Fruit fly (Drosophila melanogaster) whole organism, embryonic: ENCODE data around the gene Acp63F.

ENCODE experiments used
- Adf1 ChIP-seq: fragments of 200-800 bp; sonication (Bioruptor generic); IDR thresholded peaks from 2 replicates; pipeline ENCODE4 v1.3.6; 2022; ENCODE audit warnings: missing biosample characterization, missing genetic modification characterization
- Aef1 ChIP-seq: fragments of 200-800 bp; sonication (Bioruptor generic); IDR thresholded peaks from 3 replicates; pipeline ENCODE4 v1.3.6; 2022; ENCODE audit warnings: missing biosample characterization, missing genetic modification characterization
- C15 ChIP-seq: fragments of 200-800 bp; sonication (Bioruptor generic); IDR thresholded peaks from 3 replicates; pipeline ENCODE4 v1.3.6; 2022; ENCODE audit warnings: missing biosample characterization, missing genetic modification characterization
- CG11695 ChIP-seq: fragments of 200-800 bp; sonication (Bioruptor generic); IDR thresholded peaks from 3 replicates; pipeline ENCODE4 v1.3.6; 2022; ENCODE audit warnings: missing biosample characterization, missing genetic modification characterization
- CG1233 ChIP-seq: fragments of 200-800 bp; sonication (Bioruptor generic); optimal IDR thresholded peaks from 4 replicates; lab custom pipeline; 2018; ENCODE audit warnings: missing biosample characterization, mild to moderate bottlenecking, missing genetic modification characterization
- CG12942 ChIP-seq: fragments of 200-800 bp; sonication (Bioruptor generic); optimal IDR thresholded peaks from 3 replicates; lab custom pipeline; 2016; ENCODE audit warnings: missing biosample characterization, missing genetic modification characterization
- CG30403 ChIP-seq: fragments of 200-800 bp; sonication (Bioruptor generic); optimal IDR thresholded peaks from 3 replicates; lab custom pipeline; 2016; ENCODE audit warnings: missing biosample characterization, missing genetic modification characterization
- CG31224 ChIP-seq: fragments of 200-800 bp; sonication (Bioruptor generic); IDR thresholded peaks from 2 replicates; pipeline ENCODE4 v1.3.6; 2022; ENCODE audit warnings: missing biosample characterization, missing genetic modification characterization
- CG31388 ChIP-seq: fragments of 200-800 bp; sonication (Bioruptor generic); optimal IDR thresholded peaks from 2 replicates; lab custom pipeline; 2016; ENCODE audit warnings: missing biosample characterization, missing genetic modification characterization
- CG3163 ChIP-seq: fragments of 200-800 bp; sonication (Bioruptor generic); optimal IDR thresholded peaks from 3 replicates; lab custom pipeline; 2016; ENCODE audit warnings: missing biosample characterization, missing genetic modification characterization
- CG32772 ChIP-seq: fragments of 200-800 bp; sonication (Bioruptor generic); IDR thresholded peaks from 2 replicates; pipeline ENCODE4 v1.3.6; 2022; ENCODE audit warnings: missing biosample characterization, missing genetic modification characterization
- CG34224 ChIP-seq: fragments of 200-800 bp; sonication (Bioruptor generic); IDR thresholded peaks from 3 replicates; pipeline ENCODE4 v1.3.6; 2022; ENCODE audit warnings: missing biosample characterization, missing genetic modification characterization; ENCODE audit not compliant: partially characterized antibody
- CG42726 ChIP-seq: fragments of 200-800 bp; sonication (Bioruptor generic); IDR thresholded peaks from 2 replicates; pipeline ENCODE4 v1.3.6; 2022; ENCODE audit warnings: missing biosample characterization, missing genetic modification characterization; ENCODE audit not compliant: partially characterized antibody
- CG5245 ChIP-seq: fragments of 200-800 bp; sonication (Bioruptor generic); optimal IDR thresholded peaks from 3 replicates; lab custom pipeline; 2016; ENCODE audit warnings: missing biosample characterization, missing genetic modification characterization
- CG6654 ChIP-seq: fragments of 200-800 bp; sonication (Bioruptor generic); optimal IDR thresholded peaks from 2 replicates; lab custom pipeline; 2017; ENCODE audit warnings: missing biosample characterization, mild to moderate bottlenecking, missing genetic modification characterization
- CG6765 ChIP-seq: fragments of 200-800 bp; sonication (Bioruptor generic); optimal IDR thresholded peaks from 3 replicates; lab custom pipeline; 2017; ENCODE audit warnings: missing biosample characterization, mild to moderate bottlenecking, missing genetic modification characterization
- CG8924 ChIP-seq: fragments of 200-800 bp; optimal IDR thresholded peaks from 3 replicates; lab custom pipeline; 2019; ENCODE audit warnings: missing biosample characterization, mild to moderate bottlenecking, missing genetic modification characterization, moderate library complexity
- D ChIP-seq, 2 experiments: fragments of 200-800 bp in 1 of 2; fragments of >200 bp in 1 of 2; sonication (Bioruptor generic) in 1 of 2; optimal IDR thresholded peaks; 2 replicates in 1 of 2; 3 replicates in 1 of 2; lab custom pipeline; 2017; ENCODE audit warnings: mild to moderate bottlenecking in 1 of 2, missing biosample characterization in 1 of 2, missing genetic modification characterization in 1 of 2, missing genetic modification reagents in 1 of 2
- GATAe ChIP-seq: fragments of 200-800 bp; sonication (Bioruptor generic); conservative IDR thresholded peaks from 2 replicates; pipeline ENCODE4 v1.3.6; 2022; ENCODE audit warnings: missing biosample characterization, missing genetic modification characterization
- H15 ChIP-seq: fragments of 200-800 bp; sonication (Bioruptor generic); IDR thresholded peaks from 3 replicates; pipeline ENCODE4 v1.3.6; 2022; ENCODE audit warnings: missing biosample characterization, missing genetic modification characterization
- HLH3B ChIP-seq: fragments of 200-800 bp; sonication (Bioruptor generic); IDR thresholded peaks from 2 replicates; pipeline ENCODE4 v1.3.6; 2022; ENCODE audit warnings: missing biosample characterization, missing genetic modification characterization
- Lpt ChIP-seq: fragments of >200 bp; optimal IDR thresholded peaks from 2 replicates; lab custom pipeline; 2018; ENCODE audit warnings: missing biosample characterization, missing genetic modification characterization
- MTF-1 ChIP-seq: fragments of 200-800 bp; sonication (Bioruptor generic); optimal IDR thresholded peaks from 2 replicates; lab custom pipeline; 2018; ENCODE audit warnings: missing biosample characterization, mild to moderate bottlenecking, missing genetic modification characterization, borderline replicate concordance
- Mad ChIP-seq: fragments of 200-800 bp; sonication (Bioruptor generic); optimal IDR thresholded peaks from 2 replicates; lab custom pipeline; 2016; ENCODE audit warnings: missing biosample characterization, missing genetic modification characterization
- NC2β ChIP-seq: fragments of 200-800 bp; sonication (Bioruptor generic); optimal IDR thresholded peaks from 2 replicates; lab custom pipeline; 2016; ENCODE audit warnings: missing biosample characterization, missing genetic modification characterization
- Oaz ChIP-seq: fragments of 200-800 bp; sonication (Bioruptor generic); IDR thresholded peaks from 2 replicates; pipeline ENCODE4 v1.3.6; 2022; ENCODE audit warnings: missing biosample characterization, missing genetic modification characterization
- Poxn ChIP-seq: fragments of 200-800 bp; sonication (Bioruptor generic); IDR thresholded peaks from 2 replicates; pipeline ENCODE4 v1.3.6; 2022; ENCODE audit warnings: missing biosample characterization, missing genetic modification characterization
- Scr ChIP-seq: fragments of 200-800 bp; sonication (Bioruptor generic); IDR thresholded peaks from 2 replicates; pipeline ENCODE4 v1.3.6; 2022; ENCODE audit warnings: missing biosample characterization, missing genetic modification characterization; ENCODE audit not compliant: partially characterized antibody
- Ssrp ChIP-seq: fragments of 200-800 bp; sonication (Bioruptor generic); optimal IDR thresholded peaks from 2 replicates; lab custom pipeline; 2018; ENCODE audit warnings: missing biosample characterization, mild to moderate bottlenecking, missing genetic modification characterization, moderate library complexity
- TFAM ChIP-seq: fragments of 200-800 bp; sonication (Bioruptor generic); optimal IDR thresholded peaks from 2 replicates; lab custom pipeline; 2017; ENCODE audit warnings: missing biosample characterization, missing genetic modification characterization, inconsistent platforms
- Taf1 ChIP-seq: fragments of 200-800 bp; sonication (Bioruptor generic); IDR thresholded peaks from 2 replicates; pipeline ENCODE4 v1.3.6; 2022; ENCODE audit warnings: missing biosample characterization, missing genetic modification characterization
- bbx ChIP-seq: fragments of 200-800 bp; sonication (Bioruptor generic); IDR thresholded peaks from 2 replicates; pipeline ENCODE4 v1.3.6; 2022; ENCODE audit warnings: missing biosample characterization, missing genetic modification characterization; ENCODE audit not compliant: partially characterized antibody
- chif ChIP-seq, 2 experiments: fragments of 200-800 bp; sonication (Bioruptor generic); optimal IDR thresholded peaks; 3 replicates each; lab custom pipeline; 2016; ENCODE audit warnings: missing biosample characterization in 2 of 2, missing genetic modification characterization in 2 of 2
- chm ChIP-seq: fragments of 200-800 bp; sonication (Bioruptor generic); IDR thresholded peaks from 2 replicates; pipeline ENCODE4 v1.3.6; 2022; ENCODE audit warnings: missing biosample characterization, missing genetic modification characterization
- croc ChIP-seq: fragments of 200-800 bp; sonication (Bioruptor generic); conservative IDR thresholded peaks from 3 replicates; pipeline ENCODE4 v1.3.6; 2022; ENCODE audit warnings: missing biosample characterization, missing genetic modification characterization
- dm ChIP-seq: fragments of 200-800 bp; sonication (Bioruptor generic); optimal IDR thresholded peaks from 3 replicates; lab custom pipeline; 2016; ENCODE audit warnings: missing biosample characterization, missing genetic modification characterization
- dysf ChIP-seq: fragments of 200-800 bp; sonication (Bioruptor generic); IDR thresholded peaks from 3 replicates; pipeline ENCODE4 v1.3.6; 2022; ENCODE audit warnings: missing biosample characterization, missing genetic modification characterization
- fd3F ChIP-seq: fragments of 200-800 bp; sonication (Bioruptor generic); optimal IDR thresholded peaks from 2 replicates; lab custom pipeline; 2018; ENCODE audit warnings: missing biosample characterization, mild to moderate bottlenecking, missing genetic modification characterization, moderate library complexity
- hb ChIP-seq: fragments of 200-800 bp; sonication (Bioruptor generic); IDR thresholded peaks from 3 replicates; pipeline ENCODE4 v1.3.6; 2022; ENCODE audit warnings: missing biosample characterization, missing genetic modification characterization; ENCODE audit not compliant: partially characterized antibody
- klu ChIP-seq: fragments of 200-800 bp; sonication (Bioruptor generic); IDR thresholded peaks from 2 replicates; pipeline ENCODE4 v1.3.6; 2022; ENCODE audit warnings: missing biosample characterization, missing genetic modification characterization
- luna ChIP-seq: fragments of 200-800 bp; sonication (Bioruptor generic); optimal IDR thresholded peaks from 2 replicates; lab custom pipeline; 2016; ENCODE audit warnings: missing biosample characterization, missing genetic modification characterization
- mld ChIP-seq: fragments of 200-800 bp; sonication (Bioruptor generic); IDR thresholded peaks from 3 replicates; pipeline ENCODE4 v1.3.6; 2022; ENCODE audit warnings: missing biosample characterization, missing genetic modification characterization; ENCODE audit not compliant: partially characterized antibody
- phol ChIP-seq: fragments of 200-800 bp; sonication (Bioruptor generic); optimal IDR thresholded peaks from 3 replicates; lab custom pipeline; 2018; ENCODE audit warnings: missing biosample characterization, mild to moderate bottlenecking, missing genetic modification characterization, moderate library complexity
- pzg ChIP-seq: fragments of 200-800 bp; sonication (Bioruptor generic); optimal IDR thresholded peaks from 3 replicates; lab custom pipeline; 2018; ENCODE audit warnings: missing biosample characterization, mild to moderate bottlenecking, missing genetic modification characterization, moderate library complexity
- sisA ChIP-seq: fragments of 200-800 bp; sonication (Bioruptor generic); IDR thresholded peaks from 2 replicates; pipeline ENCODE4 v1.3.6; 2022; ENCODE audit warnings: missing biosample characterization, missing genetic modification characterization
- sna ChIP-seq: fragments of 200-800 bp; sonication (Bioruptor generic); IDR thresholded peaks from 2 replicates; pipeline ENCODE4 v1.3.6; 2022; ENCODE audit warnings: missing biosample characterization, missing genetic modification characterization; ENCODE audit not compliant: partially characterized antibody
- tna ChIP-seq: fragments of 200-800 bp; sonication (Bioruptor generic); IDR thresholded peaks from 2 replicates; pipeline ENCODE4 v1.3.6; 2022; ENCODE audit warnings: missing biosample characterization, missing genetic modification characterization; ENCODE audit not compliant: partially characterized antibody

Acp63F gene

DNA sequence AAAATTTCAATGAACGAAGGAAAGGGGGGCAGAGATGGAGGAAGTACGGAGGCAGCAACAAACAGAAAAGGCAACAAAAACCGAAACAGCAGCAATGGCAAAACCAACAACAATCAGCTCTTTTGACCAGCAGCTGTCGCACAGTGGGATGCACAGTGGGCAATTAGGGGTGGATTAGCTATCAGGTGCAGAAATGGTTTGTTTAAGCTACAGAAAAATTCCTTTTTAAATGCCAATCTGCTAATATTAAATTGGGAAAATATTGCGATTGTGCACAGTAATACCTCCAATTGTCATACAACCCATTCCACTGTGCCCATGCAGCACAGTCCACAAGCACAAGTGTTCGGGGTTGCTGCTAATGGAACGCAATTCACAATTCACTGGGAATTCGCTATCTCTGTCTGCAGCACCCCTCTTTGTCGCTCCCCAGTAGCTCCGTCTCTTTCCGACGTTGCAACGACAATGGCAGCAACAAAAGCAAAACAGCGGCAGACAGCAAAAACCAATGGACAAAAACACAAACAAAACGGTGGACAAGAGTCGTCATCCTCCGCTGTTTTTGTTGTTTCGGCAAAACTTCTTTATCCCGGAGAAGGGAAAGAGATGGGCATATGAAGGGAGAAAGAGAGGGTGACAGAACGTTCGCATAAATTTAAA, 31.0 kb downstream of the Acp63F start (continued):
- peak; percentile 44 for TF ChIP-seq GATAe (GFP tag; lab: Robert Waterston, UW)
- peak; percentile 93 for TF ChIP-seq Taf1 (GFP tag; lab: Robert Waterston, UW)
- no peak for TF ChIP-seq CG34224 (GFP tag; lab: Robert Waterston, UW)
- peak; percentile 94 for TF ChIP-seq croc
- peak; percentile 66 for TF ChIP-seq CG31388 (GFP tag; lab: Kevin White, UChicago)
- TF ChIP-seq CG32772 (GFP tag; lab: Robert Waterston, UW) = peak; percentile 97
- peak; percentile 65 for TF ChIP-seq MTF-1 (GFP tag; lab: Kevin White, UChicago)
- peak; percentile 74; the same call in 2 of the 3 replicates for TF ChIP-seq hb (GFP tag; lab: Robert Waterston, UW)
- TF ChIP-seq C15 = peak; percentile 89
- TF ChIP-seq fd3F (GFP tag; lab: Kevin White, UChicago) = peak; percentile 83
- peak; percentile 72 for TF ChIP-seq CG1233 (GFP tag; lab: Kevin White, UChicago)
- TF ChIP-seq CG3163 (GFP tag; lab: Kevin White, UChicago) = peak; percentile 82
- no peak for TF ChIP-seq mld (GFP tag; lab: Robert Waterston, UW)
- TF ChIP-seq dysf = peak; percentile 96
- TF ChIP-seq chif (GFP tag; optimal IDR thresholded peaks at IDR 0.05; lab: Kevin White, UChicago) = peak; percentile 96 to 97
- peak; percentile 92 for TF ChIP-seq CG5245 (GFP tag; lab: Kevin White, UChicago)
- peak; percentile 98 for TF ChIP-seq H15 (GFP tag; lab: Robert Waterston, UW)
- peak; percentile 97 for TF ChIP-seq sisA (GFP tag; lab: Robert Waterston, UW)
- peak; percentile 78 for TF ChIP-seq Poxn (GFP tag; lab: Robert Waterston, UW)
- peak; percentile 13 for TF ChIP-seq TFAM
- peak; percentile 93 for TF ChIP-seq CG12942 (GFP tag; lab: Kevin White, UChicago)
- peak; percentile 93 for TF ChIP-seq CG8924 (tag; lab: Kevin White, UChicago)
- TF ChIP-seq CG6765 (GFP tag; lab: Kevin White, UChicago) = no peak
- TF ChIP-seq HLH3B (GFP tag; lab: Robert Waterston, UW) = peak; percentile 96
- peak; percentile 93 for TF ChIP-seq chm (GFP tag; lab: Robert Waterston, UW)
- TF ChIP-seq klu = peak; percentile 84
- TF ChIP-seq D (optimal IDR thresholded peaks at IDR 0.05; lab: Kevin White, UChicago) = peak; percentile 54
- TF ChIP-seq D (GFP tag; optimal IDR thresholded peaks at IDR 0.05; lab: Kevin White, UChicago) = peak; percentile 87
- TF ChIP-seq Aef1 = peak; percentile 94
- TF ChIP-seq sna (GFP tag; lab: Robert Waterston, UW) = peak; percentile 39; the same call in 1 of the 2 replicates
- 0 out of 2 replicates have a peak, but pooled peaks have one; percentile 29 for TF ChIP-seq Scr (GFP tag; lab: Robert Waterston, UW)
- 0 out of 2 replicates have a peak, but pooled peaks have one; percentile 32 for TF ChIP-seq tna (GFP tag; lab: Robert Waterston, UW)
- peak; percentile 93 for TF ChIP-seq Oaz (GFP tag; lab: Robert Waterston, UW)
- TF ChIP-seq Adf1 (GFP tag; lab: Robert Waterston, UW) = peak; percentile 63
- peak; percentile 96 for TF ChIP-seq Mad (GFP tag; lab: Kevin White, UChicago)
- TF ChIP-seq CG6654 = peak; percentile 62
- peak; percentile 96 for TF ChIP-seq NC2β
- peak; percentile 89 for TF ChIP-seq dm (GFP tag; lab: Kevin White, UChicago)
- peak; percentile 96 for TF ChIP-seq CG11695 (GFP tag; lab: Robert Waterston, UW)
- no peak for TF ChIP-seq pzg (GFP tag; lab: Kevin White, UChicago)
- peak; percentile 80 for TF ChIP-seq luna
- peak; percentile 94 for TF ChIP-seq CG30403 (GFP tag; lab: Kevin White, UChicago)
- peak; percentile 94 for TF ChIP-seq Ssrp (tag; lab: Kevin White, UChicago)
- TF ChIP-seq CG31224 (GFP tag; lab: Robert Waterston, UW) = peak; percentile 90
- peak; percentile 88 for TF ChIP-seq phol
- TF ChIP-seq bbx = 0 out of 2 replicates have a peak, but pooled peaks have one; percentile 35
- no peak for TF ChIP-seq Lpt
- TF ChIP-seq CG42726 (GFP tag; lab: Robert Waterston, UW) = no peak
- TF ChIP-seq, all 482 proteins: peak for 433
